Worm (Caenorhabditis elegans) whole organism, L2 larva: ENCODE data around the gene sph-1.
"Not testable (repeated sequence)": the region's sequence is repeated elsewhere in the genome, so short reads cannot be mapped to it uniquely, and the experiment has no call there.

Experiments
- C34F6.9 ChIP-seq: fragments of 150-350 bp; optimal IDR thresholded peaks from 2 replicates; lab custom pipeline; 2014; ENCODE audit warnings: missing biosample characterization, missing genetic modification characterization
- F13H6.1 ChIP-seq: sonication (generic microtip); optimal IDR thresholded peaks from 2 replicates; lab custom pipeline; 2016; ENCODE audit warnings: missing genetic modification characterization, missing compliant biosample characterization
- R02D3.7 ChIP-seq: fragments of 150-350 bp; optimal IDR thresholded peaks from 2 replicates; lab custom pipeline; 2014; ENCODE audit warnings: missing biosample characterization, missing genetic modification characterization
- ZK546.5 ChIP-seq: sonication (generic microtip); optimal IDR thresholded peaks from 2 replicates; lab custom pipeline; 2017; ENCODE audit warnings: missing biosample characterization, missing genetic modification characterization
- alr-1 ChIP-seq: fragments of 150-350 bp; optimal IDR thresholded peaks from 2 replicates; lab custom pipeline; 2014; ENCODE audit warnings: missing biosample characterization, missing genetic modification characterization
- ama-1 ChIP-seq: fragments of 150-350 bp; optimal IDR thresholded peaks from 2 replicates; lab custom pipeline; 2018; ENCODE audit warnings: inconsistent platforms
- blmp-1 ChIP-seq: sonication (generic microtip); optimal IDR thresholded peaks from 2 replicates; lab custom pipeline; 2017; ENCODE audit warnings: missing genetic modification characterization, mild to moderate bottlenecking, missing compliant biosample characterization, antibody characterized with exemption, moderate library complexity; ENCODE audit not compliant: insufficient read depth
- ceh-16 ChIP-seq: fragments of 150-350 bp; optimal IDR thresholded peaks from 2 replicates; lab custom pipeline; 2014; ENCODE audit warnings: missing biosample characterization, missing genetic modification characterization
- crh-2 ChIP-seq: sonication (generic microtip); optimal IDR thresholded peaks from 2 replicates; lab custom pipeline; 2017; ENCODE audit warnings: missing biosample characterization, missing genetic modification characterization
- dmd-4 ChIP-seq: sonication (generic microtip); optimal IDR thresholded peaks from 2 replicates; lab custom pipeline; 2017; ENCODE audit warnings: missing biosample characterization, missing genetic modification characterization
- elt-3 ChIP-seq: sonication (generic microtip); optimal IDR thresholded peaks from 2 replicates; lab custom pipeline; 2017; ENCODE audit warnings: missing biosample characterization, missing genetic modification characterization
- fos-1 ChIP-seq: fragments of 150-350 bp; optimal IDR thresholded peaks from 2 replicates; lab custom pipeline; 2014; ENCODE audit warnings: missing biosample characterization, missing genetic modification characterization
- gmeb-1 ChIP-seq: fragments of 150-350 bp; optimal IDR thresholded peaks from 2 replicates; lab custom pipeline; 2014; ENCODE audit warnings: missing biosample characterization, missing genetic modification characterization
- lin-13 ChIP-seq: fragments of 150-350 bp; optimal IDR thresholded peaks from 2 replicates; lab custom pipeline; 2014; ENCODE audit warnings: missing biosample characterization, missing genetic modification reagents, missing genetic modification characterization
- lin-39 ChIP-seq: fragments of 150-350 bp; optimal IDR thresholded peaks from 2 replicates; lab custom pipeline; 2014; ENCODE audit warnings: missing biosample characterization, missing genetic modification reagents, missing genetic modification characterization
- mab-5 ChIP-seq: fragments of 150-350 bp; optimal IDR thresholded peaks from 2 replicates; lab custom pipeline; 2014; ENCODE audit warnings: missing biosample characterization, missing genetic modification characterization
- mbf-1 ChIP-seq: sonication (generic microtip); optimal IDR thresholded peaks from 2 replicates; lab custom pipeline; 2017; ENCODE audit warnings: missing biosample characterization, missing genetic modification characterization
- nhr-10 ChIP-seq: sonication (generic microtip); optimal IDR thresholded peaks from 2 replicates; lab custom pipeline; 2017; ENCODE audit warnings: missing biosample characterization, missing genetic modification characterization
- nhr-11 ChIP-seq: fragments of 150-350 bp; optimal IDR thresholded peaks from 2 replicates; lab custom pipeline; 2014; ENCODE audit warnings: missing biosample characterization, missing genetic modification characterization
- nhr-129 ChIP-seq: fragments of 150-350 bp; optimal IDR thresholded peaks from 2 replicates; lab custom pipeline; 2014; ENCODE audit warnings: missing biosample characterization, missing genetic modification characterization
- nhr-21 ChIP-seq: fragments of 150-350 bp; optimal IDR thresholded peaks from 2 replicates; lab custom pipeline; 2014; ENCODE audit warnings: missing biosample characterization, missing genetic modification characterization
- nhr-23 ChIP-seq: fragments of 150-350 bp; optimal IDR thresholded peaks from 2 replicates; lab custom pipeline; 2014; ENCODE audit warnings: missing biosample characterization, missing genetic modification reagents, missing genetic modification characterization
- nhr-25 ChIP-seq: fragments of 150-350 bp; sonication (generic microtip); optimal IDR thresholded peaks from 3 replicates; lab custom pipeline; 2014; ENCODE audit warnings: missing biosample characterization, missing genetic modification characterization
- nhr-6 ChIP-seq: fragments of 150-350 bp; optimal IDR thresholded peaks from 2 replicates; lab custom pipeline; 2014; ENCODE audit warnings: missing biosample characterization, missing genetic modification characterization
- nhr-77 ChIP-seq: fragments of 150-350 bp; optimal IDR thresholded peaks from 2 replicates; lab custom pipeline; 2014; ENCODE audit warnings: missing biosample characterization, missing genetic modification characterization
- peb-1 ChIP-seq: fragments of 150-350 bp; optimal IDR thresholded peaks from 2 replicates; lab custom pipeline; 2014; ENCODE audit warnings: missing biosample characterization, missing genetic modification characterization
- sem-4 ChIP-seq: fragments of 150-350 bp; optimal IDR thresholded peaks from 2 replicates; lab custom pipeline; 2014; ENCODE audit warnings: missing biosample characterization, missing genetic modification reagents, missing genetic modification characterization
- sma-3 ChIP-seq: sonication (generic microtip); optimal IDR thresholded peaks from 2 replicates; lab custom pipeline; 2016; ENCODE audit warnings: missing genetic modification reagents, missing genetic modification characterization, missing compliant biosample characterization
- sma-9 ChIP-seq, 2 experiments: fragments of 150-350 bp in 1 of 2; sonication (generic microtip) in 1 of 2; optimal IDR thresholded peaks; 2 replicates each; lab custom pipeline; 2014 to 2016; ENCODE audit warnings: missing genetic modification characterization in 2 of 2, mild to moderate bottlenecking in 1 of 2, missing biosample characterization in 1 of 2, missing compliant biosample characterization in 1 of 2, missing genetic modification reagents in 1 of 2, moderate library complexity in 1 of 2
- snpc-4 ChIP-seq: fragments of 150-350 bp; optimal IDR thresholded peaks from 2 replicates; lab custom pipeline; 2014; ENCODE audit warnings: missing biosample characterization, missing genetic modification characterization
- unc-55 ChIP-seq: fragments of 150-350 bp; sonication (generic microtip); optimal IDR thresholded peaks from 3 replicates; lab custom pipeline; 2014; ENCODE audit warnings: missing biosample characterization, missing genetic modification reagents, missing genetic modification characterization
- unc-62 ChIP-seq: fragments of 150-350 bp; optimal IDR thresholded peaks from 2 replicates; lab custom pipeline; 2014; ENCODE audit warnings: missing biosample characterization, missing genetic modification reagents, missing genetic modification characterization
- zag-1 ChIP-seq: fragments of 150-350 bp; optimal IDR thresholded peaks from 2 replicates; lab custom pipeline; 2014; ENCODE audit warnings: missing biosample characterization, missing genetic modification characterization
- ztf-4 ChIP-seq: fragments of 150-350 bp; optimal IDR thresholded peaks from 2 replicates; lab custom pipeline; 2014; ENCODE audit warnings: missing biosample characterization, missing genetic modification characterization

The sph-1 gene

DNA sequence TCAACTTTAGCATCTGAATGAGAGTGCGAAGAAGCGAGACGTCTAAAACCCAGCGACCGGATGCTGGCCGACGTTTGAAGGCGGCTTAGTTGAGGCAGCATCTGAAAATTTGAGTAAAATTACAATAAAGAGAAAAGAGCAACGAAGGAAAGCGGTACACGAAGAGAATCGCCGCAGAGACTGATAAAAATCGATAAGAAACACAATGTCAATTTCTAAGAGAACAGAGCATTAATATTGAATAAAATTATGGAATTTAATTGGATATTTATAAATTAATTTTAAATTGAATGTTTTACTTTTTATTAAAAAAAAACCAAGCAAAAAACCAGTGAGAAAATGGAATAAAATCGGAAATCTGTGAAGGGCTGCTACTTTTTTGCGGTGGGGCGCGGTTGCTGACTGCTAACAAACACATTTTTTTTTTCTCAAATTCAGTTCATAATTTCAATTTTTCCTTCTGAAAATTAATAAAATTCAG lies 3.2 kb downstream of the sph-1 start, which contains the start of the genes ndub-11 and moc-3:
TSS of gene ndub-11 (minus strand) at position 101 of the 481 bp plus-strand sequence.
TSS of gene moc-3 (plus strand) at position 431 of the 481 bp plus-strand sequence.
- peak; percentile 29 for TF ChIP-seq unc-55 (GFP tag; lab: Kevin White, UChicago)
- no peak for TF ChIP-seq nhr-6 (tag; lab: Kevin White, UChicago)
- no peak for TF ChIP-seq nhr-11 (tag; lab: Kevin White, UChicago)
- no peak for TF ChIP-seq gmeb-1 (tag; lab: Kevin White, UChicago)
- no peak for TF ChIP-seq ceh-16 (tag; lab: Kevin White, UChicago)
- TF ChIP-seq ZK546.5 (tag; lab: Kevin White, UChicago): no peak
- TF ChIP-seq C34F6.9 (tag; lab: Kevin White, UChicago): peak; percentile 29
- no peak for TF ChIP-seq unc-62 (GFP tag; lab: Kevin White, UChicago)
- TF ChIP-seq crh-2 (tag; lab: Kevin White, UChicago): no peak
- TF ChIP-seq snpc-4: no peak
- TF ChIP-seq elt-3: no peak
- no peak for TF ChIP-seq ztf-4
- no peak for TF ChIP-seq sem-4 (tag; lab: Kevin White, UChicago)
- no peak for TF ChIP-seq nhr-77 (tag; lab: Kevin White, UChicago)
- TF ChIP-seq nhr-129 (tag; lab: Kevin White, UChicago): no peak
- TF ChIP-seq peb-1 (tag; lab: Kevin White, UChicago): no peak
- TF ChIP-seq alr-1 (tag; lab: Kevin White, UChicago): no peak
- TF ChIP-seq, all 48 proteins: peak for 2

DNA sequence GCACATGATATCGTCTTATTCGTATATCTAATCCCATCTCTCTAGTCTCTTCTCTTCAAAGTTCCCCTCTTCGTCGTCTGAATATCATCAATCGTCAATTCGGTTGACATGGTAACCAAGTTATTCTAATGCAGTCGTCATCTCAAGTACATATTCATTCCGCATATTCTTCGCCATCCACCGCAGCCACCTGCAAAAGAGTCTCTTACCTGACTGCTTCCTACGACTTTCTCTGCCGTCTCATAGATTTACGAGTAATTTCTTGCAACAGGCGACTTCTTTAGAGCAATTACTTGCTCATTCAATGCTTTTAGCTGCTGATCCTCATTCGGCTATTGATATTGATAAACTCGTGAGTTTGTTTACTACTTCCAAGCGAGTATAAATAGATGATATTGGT lies 5.9 kb downstream of the sph-1 start:
- no peak for TF ChIP-seq gmeb-1 (tag; lab: Kevin White, UChicago)
- TF ChIP-seq lin-39 (tag; lab: Kevin White, UChicago): no peak
- no peak for TF ChIP-seq R02D3.7 (tag; lab: Kevin White, UChicago)
- TF ChIP-seq nhr-10 (tag; lab: Kevin White, UChicago): no peak
- TF ChIP-seq nhr-23 (tag; lab: Kevin White, UChicago): no peak
- TF ChIP-seq fos-1 (tag; lab: Kevin White, UChicago): no peak
- TF ChIP-seq lin-13 (GFP tag; lab: Kevin White, UChicago): no peak
- TF ChIP-seq nhr-11 (tag; lab: Kevin White, UChicago): no peak
- TF ChIP-seq zag-1 (tag; lab: Kevin White, UChicago): no peak
- TF ChIP-seq nhr-129 (tag; lab: Kevin White, UChicago): no peak
- TF ChIP-seq mab-5: no peak
- no peak for TF ChIP-seq nhr-77 (tag; lab: Kevin White, UChicago)
- TF ChIP-seq nhr-25 (tag; lab: Kevin White, UChicago): no peak
- no peak for TF ChIP-seq F13H6.1 (tag; lab: Kevin White, UChicago)

DNA sequence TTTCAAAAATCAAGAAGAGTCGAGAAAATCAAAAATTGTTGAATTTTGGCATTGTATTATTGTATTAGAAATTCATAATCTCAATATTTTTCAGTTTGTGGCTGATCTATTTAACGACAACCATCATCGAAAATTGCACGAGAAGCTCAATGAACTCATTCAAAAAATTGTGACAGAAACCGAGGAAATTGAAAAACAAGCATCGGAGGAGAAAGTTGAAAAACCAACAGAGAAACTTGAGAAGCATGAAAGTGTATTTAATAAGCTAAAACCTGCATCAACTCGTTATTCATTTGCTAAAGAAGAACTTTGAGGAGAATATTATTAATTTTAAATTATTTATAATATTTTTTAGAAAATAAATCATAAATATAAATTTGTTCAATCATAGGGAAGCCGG lies 6.5 kb downstream of the sph-1 start, which contains the start of gene ceph-41:
TSS of gene ceph-41 (plus strand) at position 301 of the 400 bp plus-strand sequence.
- TF ChIP-seq sma-9 (GFP tag; optimal IDR thresholded peaks at IDR 0.05; lab: Kevin White, UChicago) (no peak), sma-9 (tag; optimal IDR thresholded peaks at IDR 0.05; lab: Kevin White, UChicago) (no peak), ama-1 (lab: Kevin White, UChicago) (no peak), nhr-129 (tag; lab: Kevin White, UChicago) (no peak), nhr-6 (tag; lab: Kevin White, UChicago) (no peak), alr-1 (tag; lab: Kevin White, UChicago) (no peak), ztf-4 (no peak), gmeb-1 (tag; lab: Kevin White, UChicago) (no peak)
- TF ChIP-seq, all 48 proteins: peak for 0

DNA sequence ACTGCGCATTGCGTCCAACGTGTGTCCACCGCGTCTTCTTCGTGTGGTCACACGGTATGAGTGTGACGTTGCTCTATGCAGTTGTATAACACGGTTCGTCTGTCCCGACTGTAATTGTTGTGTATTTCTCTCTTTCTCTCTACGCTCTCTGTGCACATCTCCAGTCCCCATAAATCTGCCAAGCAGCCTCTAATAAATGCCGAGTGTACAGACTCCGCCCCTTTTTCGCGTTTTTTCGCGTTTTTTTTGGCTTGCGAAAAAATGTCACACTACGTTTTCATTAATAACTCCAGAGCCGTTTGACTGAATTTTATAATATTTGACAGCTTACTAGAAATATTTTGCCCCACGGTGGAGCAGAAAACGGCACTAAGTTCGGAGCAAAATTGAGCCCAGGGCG lies 11.0 kb downstream of the sph-1 start, which contains the start of gene erp-44.3:
TSS of gene erp-44.3 (plus strand) at position 301 of the 400 bp plus-strand sequence.
- TF ChIP-seq dmd-4, gmeb-1, nhr-21 (tag; lab: Kevin White, UChicago): not testable (repeated sequence)

DNA sequence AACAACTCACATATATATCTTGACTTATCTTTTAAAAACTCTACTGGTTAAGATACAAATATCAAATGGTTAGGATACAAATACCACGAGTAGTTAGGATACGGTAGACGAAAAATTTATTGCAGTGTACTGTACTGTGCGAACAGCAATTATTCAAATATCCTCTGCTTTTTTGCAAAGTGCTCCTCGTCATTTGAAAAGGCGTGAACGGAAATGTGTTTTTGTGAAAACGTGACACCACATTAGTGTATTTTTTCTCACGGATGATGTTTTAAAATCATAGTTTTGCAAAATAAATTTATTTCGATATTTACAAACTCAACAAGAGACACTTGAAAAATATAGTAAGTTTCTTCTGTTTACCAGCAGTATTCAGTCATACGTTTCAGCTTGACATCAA lies 14.6 kb downstream of the sph-1 start, which contains the start of gene F42G8.8:
TSS of gene F42G8.8 (plus strand) at position 301 of the 400 bp plus-strand sequence.
- TF ChIP-seq sma-3 (GFP tag; lab: Kevin White, UChicago): no peak
- TF ChIP-seq dmd-4 (tag; lab: Kevin White, UChicago): no peak
- TF ChIP-seq unc-62 (GFP tag; lab: Kevin White, UChicago): no peak
- TF ChIP-seq blmp-1 (tag; lab: Kevin White, UChicago): no peak
- no peak for TF ChIP-seq mbf-1 (tag; lab: Kevin White, UChicago)
- no peak for TF ChIP-seq sem-4 (tag; lab: Kevin White, UChicago)
- no peak for TF ChIP-seq ceh-16 (tag; lab: Kevin White, UChicago)
- TF ChIP-seq, all 48 proteins: peak for 0
